Fruit fly (Drosophila melanogaster) whole organism, embryonic: ENCODE results near the gene CG4645.
A peak's percentile ranks its signal among the peaks of the same experiment; 100 is the strongest.

ENCODE experiments used
- Bteb2 ChIP-seq: fragments of 200-800 bp; sonication (Bioruptor generic); optimal IDR thresholded peaks from 2 replicates; lab custom pipeline; 2016; ENCODE audit warnings: missing biosample characterization, missing genetic modification characterization
- CG10431 ChIP-seq: fragments of 200-800 bp; sonication (Bioruptor generic); optimal IDR thresholded peaks from 3 replicates; lab custom pipeline; 2018; ENCODE audit warnings: missing biosample characterization, mild to moderate bottlenecking, missing genetic modification characterization
- CG11456 ChIP-seq: fragments of 200-800 bp; sonication (Bioruptor generic); IDR thresholded peaks from 3 replicates; pipeline ENCODE4 v1.3.6; 2022; ENCODE audit warnings: missing biosample characterization, missing genetic modification characterization
- CG11504 ChIP-seq: fragments of 200-800 bp; sonication (Bioruptor generic); optimal IDR thresholded peaks from 3 replicates; lab custom pipeline; 2019; ENCODE audit warnings: missing biosample characterization, mild to moderate bottlenecking, missing genetic modification characterization, moderate library complexity
- CG12942 ChIP-seq: fragments of 200-800 bp; sonication (Bioruptor generic); optimal IDR thresholded peaks from 3 replicates; lab custom pipeline; 2016; ENCODE audit warnings: missing biosample characterization, missing genetic modification characterization
- CG13894 ChIP-seq: fragments of 200-800 bp; sonication (Bioruptor generic); optimal IDR thresholded peaks from 3 replicates; lab custom pipeline; 2018; ENCODE audit warnings: missing biosample characterization, mild to moderate bottlenecking, missing genetic modification characterization, moderate library complexity
- CG14710 ChIP-seq: fragments of 200-800 bp; sonication (Bioruptor generic); optimal IDR thresholded peaks from 3 replicates; lab custom pipeline; 2019; ENCODE audit warnings: missing biosample characterization, mild to moderate bottlenecking, missing genetic modification characterization, moderate library complexity
- CG15011 ChIP-seq: fragments of 200-800 bp; sonication (Bioruptor generic); optimal IDR thresholded peaks from 3 replicates; lab custom pipeline; 2018; ENCODE audit warnings: missing biosample characterization, mild to moderate bottlenecking, missing genetic modification characterization
- CG15514 ChIP-seq: fragments of 200-800 bp; sonication (Bioruptor generic); optimal IDR thresholded peaks from 3 replicates; lab custom pipeline; 2017; ENCODE audit warnings: missing biosample characterization, missing genetic modification characterization, mild to moderate bottlenecking, moderate library complexity, missing genetic modification reagents
- CG1602 ChIP-seq: fragments of 200-800 bp; sonication (Bioruptor generic); optimal IDR thresholded peaks from 3 replicates; lab custom pipeline; 2016; ENCODE audit warnings: missing biosample characterization, missing genetic modification characterization
- CG17359 ChIP-seq: fragments of 200-800 bp; sonication (Bioruptor generic); optimal IDR thresholded peaks from 3 replicates; lab custom pipeline; 2018; ENCODE audit warnings: missing biosample characterization, mild to moderate bottlenecking, missing genetic modification characterization, moderate library complexity
- CG17361 ChIP-seq: fragments of 200-800 bp; sonication (Bioruptor generic); IDR thresholded peaks from 3 replicates; pipeline ENCODE4 v1.3.6; 2022; ENCODE audit warnings: missing biosample characterization, missing genetic modification characterization
- CG17612 ChIP-seq: fragments of 200-800 bp; sonication (Bioruptor generic); IDR thresholded peaks from 2 replicates; pipeline ENCODE4 v1.3.6; 2022; ENCODE audit warnings: missing biosample characterization, missing genetic modification characterization
- CG30431 ChIP-seq: fragments of 200-800 bp; sonication (Bioruptor generic); optimal IDR thresholded peaks from 2 replicates; lab custom pipeline; 2017; ENCODE audit warnings: missing biosample characterization, missing genetic modification characterization
- CG33213 ChIP-seq: fragments of 200-800 bp; sonication (Bioruptor generic); optimal IDR thresholded peaks from 3 replicates; lab custom pipeline; 2016; ENCODE audit warnings: missing biosample characterization, missing genetic modification characterization
- CG34376 ChIP-seq: fragments of 200-800 bp; sonication (Bioruptor generic); optimal IDR thresholded peaks from 2 replicates; lab custom pipeline; 2018; ENCODE audit warnings: missing biosample characterization, mild to moderate bottlenecking, missing genetic modification characterization
- CG3995 ChIP-seq: fragments of 200-800 bp; sonication (Bioruptor generic); optimal IDR thresholded peaks from 3 replicates; lab custom pipeline; 2016; ENCODE audit warnings: missing biosample characterization, missing genetic modification characterization
- CG6813 ChIP-seq: fragments of 200-800 bp; sonication (Bioruptor generic); optimal IDR thresholded peaks from 2 replicates; lab custom pipeline; 2017; ENCODE audit warnings: missing biosample characterization, missing genetic modification characterization, mild to moderate bottlenecking, moderate library complexity, missing genetic modification reagents
- CG8290 ChIP-seq, 3 experiments: fragments of 200-800 bp; sonication (Bioruptor generic); optimal IDR thresholded peaks; 2 replicates each; lab custom pipeline; 2016 to 2019; ENCODE audit warnings: missing biosample characterization in 3 of 3, missing genetic modification characterization in 3 of 3, mild to moderate bottlenecking in 2 of 3, moderate library complexity in 1 of 3
- CG9215 ChIP-seq: fragments of 200-800 bp; sonication (Bioruptor generic); IDR thresholded peaks from 2 replicates; pipeline ENCODE4 v1.3.6; 2022; ENCODE audit warnings: missing biosample characterization, missing genetic modification characterization
- CG9727 ChIP-seq: fragments of 200-800 bp; sonication (Bioruptor generic); optimal IDR thresholded peaks from 3 replicates; lab custom pipeline; 2017; ENCODE audit warnings: missing biosample characterization, mild to moderate bottlenecking, missing genetic modification characterization
- Ets65A ChIP-seq: fragments of 200-800 bp; sonication (Bioruptor generic); peaks from one replicate; lab custom pipeline; 2016; ENCODE audit warnings: missing biosample characterization, missing genetic modification characterization
- HHEX ChIP-seq: fragments of 200-800 bp; sonication (Bioruptor generic); optimal IDR thresholded peaks from 3 replicates; lab custom pipeline; 2017; ENCODE audit warnings: missing biosample characterization, mild to moderate bottlenecking, missing genetic modification characterization, missing genetic modification reagents
- HLH54F ChIP-seq: fragments of 200-800 bp; sonication (Bioruptor generic); optimal IDR thresholded peaks from 3 replicates; lab custom pipeline; 2016; ENCODE audit warnings: missing biosample characterization, missing genetic modification characterization
- Lhr ChIP-seq: fragments of 200-800 bp; sonication (Bioruptor generic); optimal IDR thresholded peaks from 3 replicates; lab custom pipeline; 2017; ENCODE audit warnings: mild to moderate bottlenecking, missing biosample characterization, missing genetic modification reagents, missing genetic modification characterization
- MBD-R2 ChIP-seq: fragments of 200-800 bp; sonication (Bioruptor generic); IDR thresholded peaks from 2 replicates; pipeline ENCODE4 v1.3.6; 2022; ENCODE audit warnings: missing biosample characterization, missing genetic modification characterization
- Meics ChIP-seq: fragments of 200-800 bp; sonication (Bioruptor generic); optimal IDR thresholded peaks from 2 replicates; lab custom pipeline; 2017; ENCODE audit warnings: missing biosample characterization, mild to moderate bottlenecking, missing genetic modification characterization
- Sin3A ChIP-seq: fragments of >200 bp; optimal IDR thresholded peaks from 2 replicates; lab custom pipeline; 2018
- aop ChIP-seq: fragments of 200-800 bp; sonication (Bioruptor generic); IDR thresholded peaks from 2 replicates; pipeline ENCODE4 v1.3.6; 2022; ENCODE audit warnings: missing biosample characterization, missing genetic modification characterization
- ap ChIP-seq: fragments of 200-800 bp; sonication (Bioruptor generic); IDR thresholded peaks from 2 replicates; pipeline ENCODE4 v1.3.6; 2022; ENCODE audit warnings: missing biosample characterization, missing genetic modification characterization
- bcd ChIP-seq: fragments of 200-800 bp; sonication (Bioruptor generic); optimal IDR thresholded peaks from 2 replicates; lab custom pipeline; 2017; ENCODE audit warnings: missing biosample characterization, mild to moderate bottlenecking, missing genetic modification characterization
- crol ChIP-seq: fragments of 200-800 bp; sonication (Bioruptor generic); IDR thresholded peaks from 2 replicates; pipeline ENCODE4 v1.3.6; 2022; ENCODE audit warnings: missing biosample characterization, missing genetic modification characterization
- ewg ChIP-seq: fragments of 200-800 bp; sonication (Bioruptor generic); optimal IDR thresholded peaks from 3 replicates; lab custom pipeline; 2017; ENCODE audit warnings: mild to moderate bottlenecking, missing biosample characterization, missing genetic modification reagents, missing genetic modification characterization
- hbn ChIP-seq: fragments of 200-800 bp; sonication (Bioruptor generic); IDR thresholded peaks from 2 replicates; pipeline ENCODE4 v1.3.6; 2022; ENCODE audit warnings: missing biosample characterization, missing genetic modification characterization; ENCODE audit not compliant: partially characterized antibody
- ken ChIP-seq: fragments of 200-800 bp; sonication (Bioruptor generic); IDR thresholded peaks from 3 replicates; pipeline ENCODE4 v1.3.6; 2022; ENCODE audit warnings: missing biosample characterization, missing genetic modification characterization
- lmd ChIP-seq: fragments of 200-800 bp; sonication (Bioruptor generic); IDR thresholded peaks from 2 replicates; pipeline ENCODE4 v1.3.6; 2022; ENCODE audit warnings: missing biosample characterization, missing genetic modification characterization
- lov ChIP-seq, 2 experiments: fragments of 200-800 bp in 1 of 2; fragments of >200 bp in 1 of 2; sonication (Bioruptor generic) in 1 of 2; IDR thresholded peaks in 1 of 2; optimal IDR thresholded peaks in 1 of 2; 2 replicates in 1 of 2; 3 replicates in 1 of 2; pipeline versions ENCODE4 v1.3.6 to Lab custom; 2017 to 2022; ENCODE audit warnings: missing biosample characterization in 1 of 2, missing genetic modification characterization in 1 of 2
- mld ChIP-seq: fragments of 200-800 bp; sonication (Bioruptor generic); IDR thresholded peaks from 3 replicates; pipeline ENCODE4 v1.3.6; 2022; ENCODE audit warnings: missing biosample characterization, missing genetic modification characterization; ENCODE audit not compliant: partially characterized antibody
- onecut ChIP-seq: fragments of 200-800 bp; sonication (Bioruptor generic); IDR thresholded peaks from 2 replicates; pipeline ENCODE4 v1.3.6; 2022; ENCODE audit warnings: missing biosample characterization, missing genetic modification characterization
- p53 ChIP-seq: fragments of 200-800 bp; sonication (Bioruptor generic); optimal IDR thresholded peaks from 2 replicates; lab custom pipeline; 2016; ENCODE audit warnings: missing biosample characterization, missing genetic modification characterization
- sd ChIP-seq: fragments of 200-800 bp; sonication (Bioruptor generic); optimal IDR thresholded peaks from 3 replicates; lab custom pipeline; 2018; ENCODE audit warnings: missing biosample characterization, mild to moderate bottlenecking, missing genetic modification characterization, moderate library complexity
- sens-2 ChIP-seq: fragments of 200-800 bp; sonication (Bioruptor generic); IDR thresholded peaks from 2 replicates; pipeline ENCODE4 v1.3.6; 2022; ENCODE audit warnings: missing biosample characterization, missing genetic modification characterization
- stc ChIP-seq: fragments of 200-800 bp; sonication (Bioruptor generic); IDR thresholded peaks from 2 replicates; pipeline ENCODE4 v1.3.6; 2022; ENCODE audit warnings: missing biosample characterization, missing genetic modification characterization
- vvl ChIP-seq: fragments of 200-800 bp; sonication (Bioruptor generic); IDR thresholded peaks from 2 replicates; pipeline ENCODE4 v1.3.6; 2022; ENCODE audit warnings: missing biosample characterization, missing genetic modification characterization
- zen ChIP-seq: fragments of 200-800 bp; sonication (Bioruptor generic); optimal IDR thresholded peaks from 3 replicates; lab custom pipeline; 2018; ENCODE audit warnings: missing biosample characterization, mild to moderate bottlenecking, missing genetic modification characterization, moderate library complexity

Gene CG4645

dm6 chrX:12919594-12919993 lies 9.8 kb downstream of the CG4645 start:
- TF ChIP-seq ap (GFP tag; lab: Robert Waterston, UW) (no peak), CG9215 (GFP tag; lab: Robert Waterston, UW) (no peak), CG17612 (GFP tag; lab: Robert Waterston, UW) (peak; percentile 61; the same call in 1 of the 2 replicates), CG17359 (no peak), CG15514 (no peak), CG3995 (GFP tag; lab: Kevin White, UChicago) (no peak), CG34376 (no peak), Bteb2 (no peak), stc (GFP tag; lab: Robert Waterston, UW) (no peak), lov (optimal IDR thresholded peaks at IDR 0.05; lab: Kevin White, UChicago) (no peak), lov (GFP tag; IDR thresholded peaks at IDR 0.05; lab: Robert Waterston, UW) (no peak), CG14710 (no peak), hbn (no peak), CG8290 (GFP tag; optimal IDR thresholded peaks at IDR 0.05; lab: Kevin White, UChicago) (no peak), CG8290 (tag; optimal IDR thresholded peaks at IDR 0.05; lab: Kevin White, UChicago) (peak in 1 of 2 experiments; percentile 91), CG15011 (no peak), HLH54F (no peak)

dm6 chrX:12922338-12922737 lies 12.6 kb downstream of the CG4645 start:
- TF ChIP-seq CG11504 (tag; lab: Kevin White, UChicago) (no peak), ewg (GFP tag; lab: Kevin White, UChicago) (peak; percentile 71), CG13894 (tag; lab: Kevin White, UChicago) (no peak), CG11456 (GFP tag; lab: Robert Waterston, UW) (no peak), CG10431 (GFP tag; lab: Kevin White, UChicago) (no peak), CG6813 (GFP tag; lab: Kevin White, UChicago) (no peak), CG1602 (GFP tag; lab: Kevin White, UChicago) (no peak), MBD-R2 (GFP tag; lab: Robert Waterston, UW) (0 out of 2 replicates have a peak, but pooled peaks have one; percentile 14), CG12942 (GFP tag; lab: Kevin White, UChicago) (no peak), sens-2 (GFP tag; lab: Robert Waterston, UW) (no peak), onecut (GFP tag; lab: Robert Waterston, UW) (peak; percentile 86), HHEX (GFP tag; lab: Kevin White, UChicago) (no peak), CG30431 (GFP tag; lab: Kevin White, UChicago) (no peak), zen (tag; lab: Kevin White, UChicago) (no peak), ken (GFP tag; lab: Robert Waterston, UW) (no peak), aop (GFP tag; lab: Robert Waterston, UW) (no peak), p53 (GFP tag; lab: Kevin White, UChicago) (no peak), lmd (GFP tag; lab: Robert Waterston, UW) (no peak), Meics (GFP tag; lab: Kevin White, UChicago) (no peak), vvl (GFP tag; lab: Robert Waterston, UW) (no peak), CG9727 (GFP tag; lab: Kevin White, UChicago) (no peak), Ets65A (no peak), Lhr (GFP tag; lab: Kevin White, UChicago) (no peak), Sin3A (lab: Kevin White, UChicago) (no peak), CG3995 (GFP tag; lab: Kevin White, UChicago) (no peak), mld (GFP tag; lab: Robert Waterston, UW) (no peak), bcd (GFP tag; lab: Kevin White, UChicago) (no peak), sd (no peak), crol (peak; percentile 47; the same call in 1 of the 2 replicates), CG17361 (no peak), CG33213 (GFP tag; lab: Kevin White, UChicago) (no peak)
